Worm (Caenorhabditis elegans) whole organism, L2 larva: ENCODE measurements around the gene rpl-6.
A peak's percentile ranks its signal among the peaks of the same experiment; 100 is the strongest.

Source experiments
- C34F6.9 ChIP-seq: fragments of 150-350 bp; optimal IDR thresholded peaks from 2 replicates; lab custom pipeline; 2014; ENCODE audit warnings: missing biosample characterization, missing genetic modification characterization
- F13H6.1 ChIP-seq: sonication (generic microtip); optimal IDR thresholded peaks from 2 replicates; lab custom pipeline; 2016; ENCODE audit warnings: missing genetic modification characterization, missing compliant biosample characterization
- R02D3.7 ChIP-seq: fragments of 150-350 bp; optimal IDR thresholded peaks from 2 replicates; lab custom pipeline; 2014; ENCODE audit warnings: missing biosample characterization, missing genetic modification characterization
- Y55F3AM.14 ChIP-seq: fragments of 200-800 bp; sonication (Bioruptor generic); optimal IDR thresholded peaks from 2 replicates; lab custom pipeline; 2018; ENCODE audit warnings: mild to moderate bottlenecking, missing genetic modification characterization, missing compliant biosample characterization
- alr-1 ChIP-seq: fragments of 150-350 bp; optimal IDR thresholded peaks from 2 replicates; lab custom pipeline; 2014; ENCODE audit warnings: missing biosample characterization, missing genetic modification characterization
- aly-2 ChIP-seq: fragments of 150-350 bp; optimal IDR thresholded peaks from 2 replicates; lab custom pipeline; 2014; ENCODE audit warnings: missing biosample characterization, missing genetic modification characterization
- ama-1 ChIP-seq: fragments of 150-350 bp; optimal IDR thresholded peaks from 2 replicates; lab custom pipeline; 2018; ENCODE audit warnings: inconsistent platforms
- blmp-1 ChIP-seq: sonication (generic microtip); optimal IDR thresholded peaks from 2 replicates; lab custom pipeline; 2017; ENCODE audit warnings: missing genetic modification characterization, mild to moderate bottlenecking, missing compliant biosample characterization, antibody characterized with exemption, moderate library complexity; ENCODE audit not compliant: insufficient read depth
- ceh-16 ChIP-seq: fragments of 150-350 bp; optimal IDR thresholded peaks from 2 replicates; lab custom pipeline; 2014; ENCODE audit warnings: missing biosample characterization, missing genetic modification characterization
- ceh-82 ChIP-seq: fragments of 150-350 bp; optimal IDR thresholded peaks from 2 replicates; lab custom pipeline; 2014; ENCODE audit warnings: missing biosample characterization, missing genetic modification characterization
- crh-2 ChIP-seq: sonication (generic microtip); optimal IDR thresholded peaks from 2 replicates; lab custom pipeline; 2017; ENCODE audit warnings: missing biosample characterization, missing genetic modification characterization
- dmd-4 ChIP-seq: sonication (generic microtip); optimal IDR thresholded peaks from 2 replicates; lab custom pipeline; 2017; ENCODE audit warnings: missing biosample characterization, missing genetic modification characterization
- egl-27 ChIP-seq: sonication (generic microtip); optimal IDR thresholded peaks from 3 replicates; lab custom pipeline; 2017; ENCODE audit warnings: missing biosample characterization, missing genetic modification reagents, missing genetic modification characterization
- elt-3 ChIP-seq: sonication (generic microtip); optimal IDR thresholded peaks from 2 replicates; lab custom pipeline; 2017; ENCODE audit warnings: missing biosample characterization, missing genetic modification characterization
- fos-1 ChIP-seq: fragments of 150-350 bp; optimal IDR thresholded peaks from 2 replicates; lab custom pipeline; 2014; ENCODE audit warnings: missing biosample characterization, missing genetic modification characterization
- gmeb-1 ChIP-seq: fragments of 150-350 bp; optimal IDR thresholded peaks from 2 replicates; lab custom pipeline; 2014; ENCODE audit warnings: missing biosample characterization, missing genetic modification characterization
- lin-11 ChIP-seq: fragments of 150-350 bp; sonication (generic microtip); optimal IDR thresholded peaks from 2 replicates; lab custom pipeline; 2014; ENCODE audit warnings: missing biosample characterization, missing genetic modification characterization, inconsistent platforms, mixed read lengths
- lin-13 ChIP-seq: fragments of 150-350 bp; optimal IDR thresholded peaks from 2 replicates; lab custom pipeline; 2014; ENCODE audit warnings: missing biosample characterization, missing genetic modification reagents, missing genetic modification characterization
- lin-39 ChIP-seq: fragments of 150-350 bp; optimal IDR thresholded peaks from 2 replicates; lab custom pipeline; 2014; ENCODE audit warnings: missing biosample characterization, missing genetic modification reagents, missing genetic modification characterization
- lsy-2 ChIP-seq, 2 experiments: fragments of 150-350 bp in 1 of 2; sonication (generic microtip) in 1 of 2; optimal IDR thresholded peaks; 2 replicates each; lab custom pipeline; 2014 to 2017; ENCODE audit warnings: missing biosample characterization in 2 of 2, missing genetic modification characterization in 2 of 2
- mab-5 ChIP-seq: fragments of 150-350 bp; optimal IDR thresholded peaks from 2 replicates; lab custom pipeline; 2014; ENCODE audit warnings: missing biosample characterization, missing genetic modification characterization
- mbf-1 ChIP-seq: sonication (generic microtip); optimal IDR thresholded peaks from 2 replicates; lab custom pipeline; 2017; ENCODE audit warnings: missing biosample characterization, missing genetic modification characterization
- mdl-1 ChIP-seq, 2 experiments: fragments of 150-350 bp in 1 of 2; sonication (generic microtip) in 1 of 2; optimal IDR thresholded peaks; 2 replicates each; lab custom pipeline; 2017; ENCODE audit warnings: missing biosample characterization in 2 of 2, missing genetic modification characterization in 2 of 2
- nhr-10 ChIP-seq: sonication (generic microtip); optimal IDR thresholded peaks from 2 replicates; lab custom pipeline; 2017; ENCODE audit warnings: missing biosample characterization, missing genetic modification characterization
- nhr-11 ChIP-seq: fragments of 150-350 bp; optimal IDR thresholded peaks from 2 replicates; lab custom pipeline; 2014; ENCODE audit warnings: missing biosample characterization, missing genetic modification characterization
- nhr-129 ChIP-seq: fragments of 150-350 bp; optimal IDR thresholded peaks from 2 replicates; lab custom pipeline; 2014; ENCODE audit warnings: missing biosample characterization, missing genetic modification characterization
- nhr-237 ChIP-seq: fragments of 150-350 bp; optimal IDR thresholded peaks from 2 replicates; lab custom pipeline; 2014; ENCODE audit warnings: missing biosample characterization, missing genetic modification characterization
- nhr-25 ChIP-seq: fragments of 150-350 bp; sonication (generic microtip); optimal IDR thresholded peaks from 3 replicates; lab custom pipeline; 2014; ENCODE audit warnings: missing biosample characterization, missing genetic modification characterization
- nhr-6 ChIP-seq: fragments of 150-350 bp; optimal IDR thresholded peaks from 2 replicates; lab custom pipeline; 2014; ENCODE audit warnings: missing biosample characterization, missing genetic modification characterization
- nhr-77 ChIP-seq: fragments of 150-350 bp; optimal IDR thresholded peaks from 2 replicates; lab custom pipeline; 2014; ENCODE audit warnings: missing biosample characterization, missing genetic modification characterization
- peb-1 ChIP-seq: fragments of 150-350 bp; optimal IDR thresholded peaks from 2 replicates; lab custom pipeline; 2014; ENCODE audit warnings: missing biosample characterization, missing genetic modification characterization
- sem-4 ChIP-seq: fragments of 150-350 bp; optimal IDR thresholded peaks from 2 replicates; lab custom pipeline; 2014; ENCODE audit warnings: missing biosample characterization, missing genetic modification reagents, missing genetic modification characterization
- skn-1 ChIP-seq: sonication (generic microtip); optimal IDR thresholded peaks from 2 replicates; lab custom pipeline; 2017; ENCODE audit warnings: missing biosample characterization, missing genetic modification characterization
- sma-3 ChIP-seq: sonication (generic microtip); optimal IDR thresholded peaks from 2 replicates; lab custom pipeline; 2016; ENCODE audit warnings: missing genetic modification reagents, missing genetic modification characterization, missing compliant biosample characterization
- sma-9 ChIP-seq, 2 experiments: fragments of 150-350 bp in 1 of 2; sonication (generic microtip) in 1 of 2; optimal IDR thresholded peaks; 2 replicates each; lab custom pipeline; 2014 to 2016; ENCODE audit warnings: missing genetic modification characterization in 2 of 2, mild to moderate bottlenecking in 1 of 2, missing biosample characterization in 1 of 2, missing compliant biosample characterization in 1 of 2, missing genetic modification reagents in 1 of 2, moderate library complexity in 1 of 2
- snpc-4 ChIP-seq: fragments of 150-350 bp; optimal IDR thresholded peaks from 2 replicates; lab custom pipeline; 2014; ENCODE audit warnings: missing biosample characterization, missing genetic modification characterization
- unc-39 ChIP-seq: fragments of 150-350 bp; optimal IDR thresholded peaks from 2 replicates; lab custom pipeline; 2014; ENCODE audit warnings: missing biosample characterization, missing genetic modification characterization
- unc-55 ChIP-seq: fragments of 150-350 bp; sonication (generic microtip); optimal IDR thresholded peaks from 3 replicates; lab custom pipeline; 2014; ENCODE audit warnings: missing biosample characterization, missing genetic modification reagents, missing genetic modification characterization
- zag-1 ChIP-seq: fragments of 150-350 bp; optimal IDR thresholded peaks from 2 replicates; lab custom pipeline; 2014; ENCODE audit warnings: missing biosample characterization, missing genetic modification characterization
- ztf-1 ChIP-seq: fragments of 200-800 bp; sonication (Bioruptor generic); conservative IDR thresholded peaks from 2 replicates; pipeline ENCODE4 v1.3.6; 2022; ENCODE audit warnings: missing genetic modification characterization, missing compliant biosample characterization
- ztf-4 ChIP-seq: fragments of 150-350 bp; optimal IDR thresholded peaks from 2 replicates; lab custom pipeline; 2014; ENCODE audit warnings: missing biosample characterization, missing genetic modification characterization

The rpl-6 gene

ce11 chrIII:7162065-7162762 is 46.0 kb upstream of the rpl-6 start, which contains the start of the genes syf-2 and K04G7.1 (continued):
- peak; percentile 66 for TF ChIP-seq zag-1
- peak; percentile 78 for TF ChIP-seq F13H6.1 (tag; lab: Kevin White, UChicago)
- peak; percentile 94 for TF ChIP-seq C34F6.9 (tag; lab: Kevin White, UChicago)
- no peak for TF ChIP-seq elt-3 (tag; lab: Kevin White, UChicago)
- TF ChIP-seq alr-1 (tag; lab: Kevin White, UChicago), result no peak

ce11 chrIII:7165276-7165675 is 43.0 kb upstream of the rpl-6 start:
- TF ChIP-seq C34F6.9 (tag; lab: Kevin White, UChicago), result no peak
- no peak for TF ChIP-seq lsy-2 (tag; optimal IDR thresholded peaks at IDR 0.05; lab: Kevin White, UChicago)
- no peak for TF ChIP-seq Y55F3AM.14 (GFP tag; lab: Kevin White, UChicago)
- TF ChIP-seq nhr-6 (tag; lab: Kevin White, UChicago), result no peak
- TF ChIP-seq unc-39 (tag; lab: Kevin White, UChicago), result no peak
- TF ChIP-seq nhr-25 (tag; lab: Kevin White, UChicago), result no peak
- TF ChIP-seq ztf-1 (GFP tag; lab: Robert Waterston, UW), result no peak
- TF ChIP-seq lin-11 (tag; lab: Kevin White, UChicago), result no peak
- no peak for TF ChIP-seq sma-3

ce11 chrIII:7165816-7166229 is 42.4 kb upstream of the rpl-6 start:
- peak; percentile 87 for TF ChIP-seq crh-2
- TF ChIP-seq C34F6.9 (tag; lab: Kevin White, UChicago), result peak; percentile 80
- peak; percentile 95 for TF ChIP-seq fos-1 (tag; lab: Kevin White, UChicago)
- peak in 1 of 2 experiments; percentile 21 for TF ChIP-seq mdl-1 (tag; optimal IDR thresholded peaks at IDR 0.05; lab: Kevin White, UChicago)
- TF ChIP-seq ceh-16 (tag; lab: Kevin White, UChicago), result no peak
- TF ChIP-seq nhr-129 (tag; lab: Kevin White, UChicago), result peak; percentile 76
- no peak for TF ChIP-seq sem-4
- peak; percentile 73 for TF ChIP-seq sma-9 (GFP tag; optimal IDR thresholded peaks at IDR 0.05; lab: Kevin White, UChicago)
- no peak for TF ChIP-seq sma-9 (tag; optimal IDR thresholded peaks at IDR 0.05; lab: Kevin White, UChicago)
- no peak for TF ChIP-seq nhr-77
- peak; percentile 71 for TF ChIP-seq blmp-1 (tag; lab: Kevin White, UChicago)
- TF ChIP-seq egl-27 (tag; lab: Kevin White, UChicago), result peak; percentile 43
- peak; percentile 51 for TF ChIP-seq F13H6.1 (tag; lab: Kevin White, UChicago)
- TF ChIP-seq gmeb-1 (tag; lab: Kevin White, UChicago), result peak; percentile 52
- TF ChIP-seq alr-1 (tag; lab: Kevin White, UChicago), result no peak
- TF ChIP-seq lsy-2 (tag; optimal IDR thresholded peaks at IDR 0.05; lab: Kevin White, UChicago), result peak in 1 of 2 experiments; percentile 50
- TF ChIP-seq unc-55, result peak; percentile 57
- TF ChIP-seq, all 48 proteins: peak for 12

- TF ChIP-seq lin-39 (tag; lab: Kevin White, UChicago) (no peak), snpc-4 (tag; lab: Kevin White, UChicago) (no peak), nhr-10 (tag; lab: Kevin White, UChicago) (no peak), mab-5 (tag; lab: Kevin White, UChicago) (peak; percentile 16), ztf-4 (tag; lab: Kevin White, UChicago) (peak; percentile 32), ceh-16 (tag; lab: Kevin White, UChicago) (no peak), nhr-11 (tag; lab: Kevin White, UChicago) (no peak), nhr-237 (no peak), aly-2 (no peak), crh-2 (peak; percentile 71), peb-1 (tag; lab: Kevin White, UChicago) (no peak), Y55F3AM.14 (GFP tag; lab: Kevin White, UChicago) (no peak), F13H6.1 (tag; lab: Kevin White, UChicago) (peak; percentile 44), C34F6.9 (tag; lab: Kevin White, UChicago) (peak; percentile 77), ama-1 (no peak), alr-1 (tag; lab: Kevin White, UChicago) (no peak), lin-13 (GFP tag; lab: Kevin White, UChicago) (peak; percentile 5), R02D3.7 (tag; lab: Kevin White, UChicago) (no peak), skn-1 (tag; lab: Kevin White, UChicago) (no peak), nhr-25 (tag; lab: Kevin White, UChicago) (peak; percentile 5), lsy-2 (tag; optimal IDR thresholded peaks at IDR 0.05; lab: Kevin White, UChicago) (peak in 1 of 2 experiments; percentile 69), ceh-82 (tag; lab: Kevin White, UChicago) (no peak), sma-3 (no peak), unc-39 (tag; lab: Kevin White, UChicago) (no peak), lin-11 (tag; lab: Kevin White, UChicago) (peak; percentile 63), mbf-1 (tag; lab: Kevin White, UChicago) (no peak), gmeb-1 (tag; lab: Kevin White, UChicago) (no peak), nhr-6 (tag; lab: Kevin White, UChicago) (no peak), mdl-1 (tag; optimal IDR thresholded peaks at IDR 0.05; lab: Kevin White, UChicago) (peak; percentile 23 to 29), dmd-4 (no peak)
These were observed 41.3 kb upstream of the rpl-6 start for ce11 chrIII:7166664-7167567.
